Worm (Caenorhabditis elegans) whole organism, dauer: ENCODE results near the gene srbc-33.

Source experiments
- unc-62 ChIP-seq: sonication (generic microtip); optimal IDR thresholded peaks from 2 replicates; lab custom pipeline; 2017; ENCODE audit warnings: missing biosample characterization, missing genetic modification reagents, missing genetic modification characterization

Gene srbc-33

ce11 chrV:3480346-3480745 lies 4.3 kb downstream of the srbc-33 start, which contains the start of gene srbc-30:
TSS of gene srbc-30 (minus strand) at chrV:3480446.
- TF ChIP-seq unc-62: no peak

ce11 chrV:3477496-3477895 lies 7.1 kb downstream of the srbc-33 start, which contains the start of gene srbc-31:
TSS of gene srbc-31 (minus strand) at chrV:3477596.
- TF ChIP-seq unc-62: no peak

- no peak for TF ChIP-seq unc-62
These were observed 8.4 kb downstream of the srbc-33 start for ce11 chrV:3476228-3476627.

- TF ChIP-seq unc-62: no peak
These were observed 9.6 kb downstream of the srbc-33 start, which contains the start of gene oac-2 for ce11 chrV:3475021-3475420. TSS of gene oac-2 (minus strand) at chrV:3475121.

ce11 chrV:3470782-3471181 lies 13.8 kb downstream of the srbc-33 start, which contains the start of gene srbc-29:
TSS of gene srbc-29 (minus strand) at chrV:3470882.
- TF ChIP-seq unc-62: no peak

- no peak for TF ChIP-seq unc-62
These were observed 16.2 kb downstream of the srbc-33 start, which contains the start of gene gst-33 for ce11 chrV:3468436-3468835. TSS of gene gst-33 (minus strand) at chrV:3468562.

- no peak for TF ChIP-seq unc-62
These were observed 19.7 kb downstream of the srbc-33 start for ce11 chrV:3464897-3465296.

ce11 chrV:3463514-3463913 lies 21.1 kb downstream of the srbc-33 start, which contains the start of gene slc-28.1:
TSS of gene slc-28.1 (plus strand) at chrV:3463814.
- no peak for TF ChIP-seq unc-62

ce11 chrV:3459919-3460318 lies 24.7 kb downstream of the srbc-33 start, which contains the start of gene slc-28.2:
TSS of gene slc-28.2 (plus strand) at chrV:3460219.
- TF ChIP-seq unc-62: no peak

ce11 chrV:3455135-3455747 lies 29.4 kb downstream of the srbc-33 start:
- no peak for TF ChIP-seq unc-62

- TF ChIP-seq unc-62: no peak
These were observed 30.0 kb downstream of the srbc-33 start for ce11 chrV:3454620-3455019.

- TF ChIP-seq unc-62: no peak
These were observed 32.1 kb downstream of the srbc-33 start for ce11 chrV:3452489-3452888.

- no peak for TF ChIP-seq unc-62
These were observed 33.0 kb downstream of the srbc-33 start for ce11 chrV:3451646-3452045.

ce11 chrV:3450351-3450750 lies 34.3 kb downstream of the srbc-33 start:
- no peak for TF ChIP-seq unc-62

ce11 chrV:3449810-3450209 lies 34.8 kb downstream of the srbc-33 start:
- TF ChIP-seq unc-62: no peak

- no peak for TF ChIP-seq unc-62
These were observed 39.3 kb downstream of the srbc-33 start for ce11 chrV:3445090-3445832.

- no peak for TF ChIP-seq unc-62
These were observed 39.9 kb downstream of the srbc-33 start, which contains the start of gene cfz-2 for ce11 chrV:3444777-3445089. TSS of gene cfz-2 (minus strand) at chrV:3444877.

- TF ChIP-seq unc-62: no peak
These were observed 42.0 kb downstream of the srbc-33 start for ce11 chrV:3442609-3443008.
